Worm (Caenorhabditis elegans): ENCODE data around the gene sre-45.
A peak's percentile ranks its signal among the peaks of the same experiment; 100 is the strongest.

Gene sre-45

DNA sequence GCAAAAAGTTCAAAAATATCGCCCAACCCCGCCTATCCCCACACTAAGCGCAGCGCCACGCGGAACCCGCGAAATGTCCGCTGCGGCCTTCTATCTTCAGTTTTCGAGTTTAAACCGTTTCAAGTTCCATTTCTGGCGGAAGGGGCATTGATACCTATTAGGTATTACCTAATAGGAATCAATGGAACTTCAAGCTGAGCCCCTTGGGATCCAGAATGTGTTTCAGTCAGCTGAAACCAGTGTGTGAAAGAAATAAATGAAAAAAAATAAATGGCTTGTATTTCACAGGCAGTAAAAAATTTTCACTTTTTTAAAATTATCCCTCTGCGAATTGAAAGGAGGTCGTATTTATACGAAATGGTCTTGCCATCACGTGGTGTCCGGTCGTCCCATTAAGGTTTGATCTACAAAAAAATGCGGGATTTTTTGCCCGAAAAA lies 3.5 kb downstream of the sre-45 start (continued):
- TF ChIP-seq Y5F2A.4 (GFP tag; optimal IDR thresholded peaks at IDR 0.05) (no peak), F44E2.7 (GFP tag; IDR thresholded peaks at IDR 0.05) (no peak), ceh-28 (tag; optimal IDR thresholded peaks at IDR 0.05) (no peak), ceh-32 (tag; optimal IDR thresholded peaks at IDR 0.05; ENCODE audit: poor library complexity) (no peak), nhr-42 (GFP tag; IDR thresholded peaks at IDR 0.05) (no peak), tra-1 (GFP tag; IDR thresholded peaks at IDR 0.05) (no peak), egl-27 (tag; optimal IDR thresholded peaks at IDR 0.05) (no peak), ZK546.5 (tag; optimal IDR thresholded peaks at IDR 0.05) (no peak), madf-5 (GFP tag; IDR thresholded peaks at IDR 0.05) (no peak), lin-39 (tag; optimal IDR thresholded peaks at IDR 0.05) (no peak), daf-12 (tag; optimal IDR thresholded peaks at IDR 0.05) (no peak), egl-43 (GFP tag; IDR thresholded peaks at IDR 0.05) (0 out of 2 replicates have a peak, but pooled peaks have one; percentile 18), php-3 (GFP tag; IDR thresholded peaks at IDR 0.05) (no peak), vab-7 (GFP tag; IDR thresholded peaks at IDR 0.05) (0 out of 2 replicates have a peak, but pooled peaks have one; percentile 48), lsy-2 (tag; optimal IDR thresholded peaks at IDR 0.05) (no peak), spr-3 (GFP tag; optimal IDR thresholded peaks at IDR 0.05) (no peak), unc-62 (GFP tag; optimal IDR thresholded peaks at IDR 0.05 in 1 of 2) (no peak), unc-62 (tag; optimal IDR thresholded peaks at IDR 0.05) (no peak), snpc-4 (tag; optimal IDR thresholded peaks at IDR 0.05) (peak; percentile 77), mep-1 (tag; optimal IDR thresholded peaks at IDR 0.05) (no peak), ceh-62 (tag; optimal IDR thresholded peaks at IDR 0.05) (no peak), dmd-9 (GFP tag; IDR thresholded peaks at IDR 0.05) (no peak), lir-3 (tag; optimal IDR thresholded peaks at IDR 0.05) (no peak), ztf-7 (tag; optimal IDR thresholded peaks at IDR 0.05) (no peak), zfp-2 (tag; optimal IDR thresholded peaks at IDR 0.05) (no peak), ctbp-1 (GFP tag; IDR thresholded peaks at IDR 0.05) (peak; percentile 60; the same call in 1 of the 2 replicates), mes-2 (tag; optimal IDR thresholded peaks at IDR 0.05; ENCODE audit: poor library complexity, severe bottlenecking) (peak; percentile 36), lin-1 (GFP tag; IDR thresholded peaks at IDR 0.05) (no peak), tag-97 (GFP tag; IDR thresholded peaks at IDR 0.05) (no peak), ztf-11 (tag; optimal IDR thresholded peaks at IDR 0.05) (no peak), spr-1 (tag; optimal IDR thresholded peaks at IDR 0.05) (peak; percentile 25), zip-11 (GFP tag; IDR thresholded peaks at IDR 0.05) (no peak), Y75B8A.6 (GFP tag; IDR thresholded peaks at IDR 0.05) (no peak), mdl-1 (tag; optimal IDR thresholded peaks at IDR 0.05) (no peak), sdz-12 (GFP tag; optimal IDR thresholded peaks at IDR 0.05) (no peak), nhr-11 (tag; optimal IDR thresholded peaks at IDR 0.05) (no peak), fkh-10 (GFP tag; optimal IDR thresholded peaks at IDR 0.05) (no peak), ceh-44 (GFP tag; IDR thresholded peaks at IDR 0.05) (0 out of 2 replicates have a peak, but pooled peaks have one; percentile 56), F37D6.2 (tag; optimal IDR thresholded peaks at IDR 0.05) (no peak), T20F7.1 (GFP tag; optimal IDR thresholded peaks at IDR 0.05) (no peak), saeg-2 (GFP tag; IDR thresholded peaks at IDR 0.05) (0 out of 2 replicates have a peak, but pooled peaks have one; percentile 10), snpc-1.2 (GFP tag; IDR thresholded peaks at IDR 0.05) (peak; percentile 87), jun-1 (tag; optimal IDR thresholded peaks at IDR 0.05) (no peak), aly-2 (tag; optimal IDR thresholded peaks at IDR 0.05) (peak; percentile 12), mxl-3 (GFP tag; optimal IDR thresholded peaks at IDR 0.05) (no peak), dve-1 (tag; optimal IDR thresholded peaks at IDR 0.05; ENCODE audit: insufficient read depth) (no peak), Y48G9A.11 (GFP tag; IDR thresholded peaks at IDR 0.05) (peak; percentile 75), nhr-77 (tag; optimal IDR thresholded peaks at IDR 0.05) (no peak), nhr-102 (tag; optimal IDR thresholded peaks at IDR 0.05) (no peak), zip-2 (tag; optimal IDR thresholded peaks at IDR 0.05) (no peak), duxl-1 (tag; optimal IDR thresholded peaks at IDR 0.05; ENCODE audit: poor library complexity) (no peak), mxl-2 (GFP tag; conservative IDR thresholded peaks at IDR 0.05) (no peak)

Data from whole organism, L4 larva.